Worm (Caenorhabditis elegans): Measurements from ENCODE around the gene srh-240.

ce11 chrV:2857842-2858241 is 7.2 kb upstream of the srh-240 start, which contains the start of gene srj-55:
- TF ChIP-seq W03F9.2 (tag; optimal IDR thresholded peaks at IDR 0.05) (no peak), dao-5 (tag; optimal IDR thresholded peaks at IDR 0.05) (no peak)
